Fruit fly (Drosophila melanogaster) whole organism, wandering third instar larva: ENCODE measurements around the gene Dlip2.

ENCODE experiments used
- Abd-B ChIP-seq: fragments of >200 bp; optimal IDR thresholded peaks from 2 replicates; lab custom pipeline; 2017; ENCODE audit warnings: missing biosample characterization, missing genetic modification characterization
- CG32264 ChIP-seq: fragments of 200-800 bp; sonication (Bioruptor generic); optimal IDR thresholded peaks from 2 replicates; lab custom pipeline; 2016; ENCODE audit warnings: missing biosample characterization, missing genetic modification characterization
- CG9705 ChIP-seq: fragments of 200-800 bp; sonication (Bioruptor generic); optimal IDR thresholded peaks from 2 replicates; lab custom pipeline; 2018; ENCODE audit warnings: missing biosample characterization, mild to moderate bottlenecking, missing genetic modification characterization
- CrebA ChIP-seq: fragments of 200-800 bp; sonication (Bioruptor generic); optimal IDR thresholded peaks from 2 replicates; lab custom pipeline; 2016; ENCODE audit warnings: missing biosample characterization, mild to moderate bottlenecking, missing genetic modification characterization, borderline replicate concordance
- Dfd ChIP-seq: fragments of >200 bp; optimal IDR thresholded peaks from 2 replicates; lab custom pipeline; 2017; ENCODE audit warnings: missing biosample characterization, missing genetic modification characterization
- Dif ChIP-seq: fragments of 200-275, 200-300 bp; sonication (Bioruptor generic); optimal IDR thresholded peaks from 2 replicates; lab custom pipeline; 2018; ENCODE audit warnings: missing biosample characterization, missing genetic modification characterization; ENCODE audit not compliant: partially characterized antibody
- GATAd ChIP-seq: sonication (Bioruptor generic); optimal IDR thresholded peaks from 2 replicates; lab custom pipeline; 2016; ENCODE audit warnings: missing biosample characterization, missing genetic modification characterization
- HLH106 ChIP-seq: fragments of 200-800 bp; optimal IDR thresholded peaks from 3 replicates; lab custom pipeline; 2019; ENCODE audit warnings: missing biosample characterization, mild to moderate bottlenecking, missing genetic modification characterization, moderate library complexity
- Hnf4 ChIP-seq: fragments of 200-800 bp; sonication (Bioruptor generic); optimal IDR thresholded peaks from 2 replicates; lab custom pipeline; 2016; ENCODE audit warnings: missing biosample characterization, mild to moderate bottlenecking, missing genetic modification characterization
- Hr78 ChIP-seq: fragments of >200 bp; optimal IDR thresholded peaks from 2 replicates; lab custom pipeline; 2017; ENCODE audit warnings: missing biosample characterization, missing genetic modification characterization
- Hr83 ChIP-seq: fragments of 200-300 bp; sonication (Bioruptor generic); optimal IDR thresholded peaks from 2 replicates; lab custom pipeline; 2016; ENCODE audit warnings: missing biosample characterization, mild to moderate bottlenecking, missing genetic modification characterization, moderate library complexity; ENCODE audit not compliant: poor library complexity, severe bottlenecking
- Jra ChIP-seq: sonication (Bioruptor generic); optimal IDR thresholded peaks from 2 replicates; lab custom pipeline; 2016; ENCODE audit warnings: missing biosample characterization, missing genetic modification characterization
- Mio ChIP-seq: sonication (Bioruptor generic); optimal IDR thresholded peaks from 2 replicates; lab custom pipeline; 2016; ENCODE audit warnings: missing biosample characterization, missing genetic modification characterization
- Myc ChIP-seq: fragments of >200 bp; optimal IDR thresholded peaks from 2 replicates; lab custom pipeline; 2017
- N ChIP-seq: fragments of >200 bp; optimal IDR thresholded peaks from 2 replicates; lab custom pipeline; 2018; ENCODE audit warnings: missing biosample characterization, missing external identifiers, missing genetic modification characterization
- OdsH ChIP-seq: fragments of 200-800 bp; sonication (Bioruptor generic); optimal IDR thresholded peaks from 2 replicates; lab custom pipeline; 2016; ENCODE audit warnings: missing biosample characterization, mild to moderate bottlenecking, missing genetic modification characterization
- Rel ChIP-seq, 2 experiments: fragments of 200-800 bp; sonication (Bioruptor generic) in 1 of 2; optimal IDR thresholded peaks; 2 replicates in 1 of 2; 3 replicates in 1 of 2; lab custom pipeline; 2016 to 2019; ENCODE audit warnings: mild to moderate bottlenecking in 2 of 2, missing biosample characterization in 2 of 2, missing genetic modification characterization in 2 of 2, moderate library complexity in 1 of 2
- Sp1 ChIP-seq: fragments of 200-800 bp; sonication (Bioruptor generic); optimal IDR thresholded peaks from 3 replicates; lab custom pipeline; 2019; ENCODE audit warnings: missing biosample characterization, mild to moderate bottlenecking, missing genetic modification characterization, moderate library complexity
- Vsx2 ChIP-seq: fragments of 200-300, 225-300 bp; sonication (Bioruptor generic); optimal IDR thresholded peaks from 2 replicates; lab custom pipeline; 2018; ENCODE audit warnings: missing biosample characterization, missing genetic modification characterization; ENCODE audit not compliant: partially characterized antibody
- br ChIP-seq: fragments of 200-800 bp; sonication (Bioruptor generic); optimal IDR thresholded peaks from 2 replicates; lab custom pipeline; 2016; ENCODE audit warnings: missing biosample characterization, missing genetic modification characterization
- brk ChIP-seq: fragments of 200-800 bp; sonication (Bioruptor generic); optimal IDR thresholded peaks from 2 replicates; lab custom pipeline; 2016; ENCODE audit warnings: missing biosample characterization, mild to moderate bottlenecking, missing genetic modification characterization
- dmrt93B ChIP-seq: fragments of 200-800 bp; sonication (Bioruptor generic); optimal IDR thresholded peaks from 2 replicates; lab custom pipeline; 2018; ENCODE audit warnings: missing biosample characterization, mild to moderate bottlenecking, missing genetic modification characterization
- dsf ChIP-seq: sonication (Bioruptor generic); optimal IDR thresholded peaks from 2 replicates; lab custom pipeline; 2016; ENCODE audit warnings: missing biosample characterization, missing genetic modification characterization, borderline replicate concordance
- ey ChIP-seq: fragments of 200-800 bp; sonication (Bioruptor generic); optimal IDR thresholded peaks from 2 replicates; lab custom pipeline; 2016; ENCODE audit warnings: missing biosample characterization, missing genetic modification characterization
- foxo ChIP-seq, 2 experiments: fragments of 200-800 bp; sonication (Bioruptor generic); optimal IDR thresholded peaks; 2 replicates in 1 of 2; 3 replicates in 1 of 2; lab custom pipeline; 2016 to 2017; ENCODE audit warnings: missing biosample characterization in 2 of 2, missing genetic modification characterization in 2 of 2
- fru ChIP-seq: fragments of 200-800 bp; sonication (Bioruptor generic); optimal IDR thresholded peaks from 3 replicates; lab custom pipeline; 2016; ENCODE audit warnings: missing biosample characterization, mild to moderate bottlenecking, missing genetic modification characterization
- h ChIP-seq: fragments of 200-800 bp; sonication (Bioruptor generic); optimal IDR thresholded peaks from 3 replicates; lab custom pipeline; 2016; ENCODE audit warnings: missing biosample characterization, mild to moderate bottlenecking, missing genetic modification characterization
- jim ChIP-seq: fragments of 175-275, 200-325 bp; sonication (Bioruptor generic); optimal IDR thresholded peaks from 2 replicates; lab custom pipeline; 2016; ENCODE audit warnings: missing biosample characterization, mild to moderate bottlenecking, missing genetic modification characterization
- lola ChIP-seq: fragments of >200 bp; optimal IDR thresholded peaks from 2 replicates; lab custom pipeline; 2017; ENCODE audit warnings: missing biosample characterization, missing genetic modification characterization
- pan ChIP-seq: fragments of >200 bp; optimal IDR thresholded peaks from 2 replicates; lab custom pipeline; 2017
- psq ChIP-seq: fragments of 200-800 bp; sonication (Bioruptor generic); optimal IDR thresholded peaks from 3 replicates; lab custom pipeline; 2017; ENCODE audit warnings: missing biosample characterization, mild to moderate bottlenecking, missing genetic modification characterization, moderate library complexity
- rgr ChIP-seq: fragments of 200-800 bp; sonication (Bioruptor generic); optimal IDR thresholded peaks from 3 replicates; lab custom pipeline; 2016; ENCODE audit warnings: missing biosample characterization, mild to moderate bottlenecking, missing genetic modification characterization
- sage ChIP-seq: fragments of 200-800 bp; sonication (Bioruptor generic); optimal IDR thresholded peaks from 2 replicates; lab custom pipeline; 2016; ENCODE audit warnings: missing biosample characterization, mild to moderate bottlenecking, missing genetic modification characterization
- sv ChIP-seq: fragments of 200-800 bp; sonication (Bioruptor generic); optimal IDR thresholded peaks from 3 replicates; lab custom pipeline; 2016; ENCODE audit warnings: missing biosample characterization, missing genetic modification characterization
- tai ChIP-seq: sonication (Bioruptor generic); optimal IDR thresholded peaks from 2 replicates; lab custom pipeline; 2016; ENCODE audit warnings: missing biosample characterization, missing genetic modification characterization
- usp ChIP-seq: fragments of >200 bp; optimal IDR thresholded peaks from 2 replicates; lab custom pipeline; 2017; ENCODE audit warnings: missing biosample characterization, missing genetic modification characterization
- woc ChIP-seq: sonication (Bioruptor generic); optimal IDR thresholded peaks from 2 replicates; lab custom pipeline; 2016; ENCODE audit warnings: missing biosample characterization, mild to moderate bottlenecking, missing genetic modification characterization

Dlip2 gene

DNA sequence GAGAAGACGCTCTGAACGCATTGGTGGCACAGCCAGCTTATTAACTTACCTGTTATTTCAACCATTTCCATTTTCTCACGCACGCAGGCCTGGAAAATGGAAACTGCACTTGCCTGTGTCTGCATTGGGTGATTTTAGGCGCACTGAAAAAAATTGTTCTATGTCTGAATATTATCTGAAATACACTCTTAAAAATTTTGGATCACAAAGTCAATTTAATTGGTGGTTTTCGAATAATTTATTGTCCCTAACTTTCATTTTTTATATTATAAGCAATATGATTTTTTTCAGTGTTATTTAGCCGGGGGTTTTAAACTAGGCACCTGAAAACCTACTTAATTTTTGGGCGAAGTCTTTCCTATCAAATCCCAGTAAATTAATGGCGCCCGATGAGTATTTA lies 17.6 kb upstream of the Dlip2 start:
- TF ChIP-seq sv (GFP tag; lab: Kevin White, UChicago) (peak; percentile 49), CrebA (GFP tag; lab: Kevin White, UChicago) (no peak), OdsH (GFP tag; lab: Kevin White, UChicago) (no peak), br (no peak), h (peak; percentile 9), tai (GFP tag; lab: Kevin White, UChicago) (no peak), Hnf4 (GFP tag; lab: Kevin White, UChicago) (peak; percentile 25), Hr83 (GFP tag; lab: Kevin White, UChicago) (no peak), HLH106 (tag; lab: Kevin White, UChicago) (no peak), Dif (GFP tag; lab: Kevin White, UChicago) (no peak), fru (GFP tag; lab: Kevin White, UChicago) (peak; percentile 27), dsf (GFP tag; lab: Kevin White, UChicago) (no peak), rgr (GFP tag; lab: Kevin White, UChicago) (no peak), ey (GFP tag; lab: Kevin White, UChicago) (peak; percentile 8), Mio (no peak), Myc (no peak), foxo (GFP tag; optimal IDR thresholded peaks at IDR 0.05; lab: Kevin White, UChicago) (peak in 1 of 2 experiments; percentile 20)
- TF ChIP-seq, all 38 proteins: peak for 6

DNA sequence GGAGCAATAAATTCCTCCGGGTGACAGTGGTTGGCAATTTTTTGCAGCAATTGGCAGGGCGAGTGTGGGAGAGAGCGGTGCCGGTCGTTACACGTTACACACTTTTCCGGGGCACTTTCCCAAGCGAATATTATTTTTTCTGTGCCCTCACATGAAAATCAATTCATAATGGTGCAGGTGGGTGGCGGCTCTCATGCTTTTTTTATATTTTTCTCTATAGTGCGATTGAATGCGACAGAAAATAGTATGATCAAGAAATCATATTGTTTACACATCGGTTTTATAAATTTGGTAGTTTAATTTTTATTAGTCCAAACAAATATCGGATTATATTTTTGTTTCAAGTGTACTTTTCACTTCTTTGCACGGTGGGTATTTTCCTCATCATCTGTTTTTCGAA lies 16.2 kb upstream of the Dlip2 start:
- TF ChIP-seq Hnf4 (GFP tag; lab: Kevin White, UChicago), result no peak
- no peak for TF ChIP-seq tai (GFP tag; lab: Kevin White, UChicago)
- TF ChIP-seq dsf (GFP tag; lab: Kevin White, UChicago), result no peak
- TF ChIP-seq dmrt93B (GFP tag; lab: Kevin White, UChicago), result no peak
- TF ChIP-seq jim, result no peak
- no peak for TF ChIP-seq CrebA (GFP tag; lab: Kevin White, UChicago)
- no peak for TF ChIP-seq Dif (GFP tag; lab: Kevin White, UChicago)
- TF ChIP-seq Jra, result no peak
- TF ChIP-seq Myc, result no peak
- no peak for TF ChIP-seq woc
- TF ChIP-seq Sp1 (GFP tag; lab: Kevin White, UChicago), result no peak
- no peak for TF ChIP-seq Hr78

dm6 chr3R:4659934-4660353 lies 14.5 kb upstream of the Dlip2 start:
- TF ChIP-seq woc (no peak), tai (GFP tag; lab: Kevin White, UChicago) (no peak), HLH106 (tag; lab: Kevin White, UChicago) (no peak), dmrt93B (GFP tag; lab: Kevin White, UChicago) (no peak), Myc (no peak), Rel (GFP tag; optimal IDR thresholded peaks at IDR 0.05; lab: Kevin White, UChicago) (no peak), Rel (tag; optimal IDR thresholded peaks at IDR 0.05; lab: Kevin White, UChicago) (no peak), pan (lab: Kevin White, UChicago) (no peak), Vsx2 (GFP tag; lab: Kevin White, UChicago) (no peak), CG32264 (GFP tag; lab: Kevin White, UChicago) (no peak), Mio (no peak), Jra (no peak), psq (GFP tag; lab: Kevin White, UChicago) (no peak), h (no peak), Dfd (GFP tag; lab: Kevin White, UChicago) (no peak), CG9705 (GFP tag; lab: Kevin White, UChicago) (no peak)
- TF ChIP-seq, all 38 proteins: peak for 0

- TF ChIP-seq fru (GFP tag; lab: Kevin White, UChicago), result no peak
- no peak for TF ChIP-seq woc
- TF ChIP-seq Abd-B (GFP tag; lab: Kevin White, UChicago), result no peak
- TF ChIP-seq Vsx2 (GFP tag; lab: Kevin White, UChicago), result peak; percentile 75
- peak; percentile 31 for TF ChIP-seq N (GFP tag; lab: Kevin White, UChicago)
- TF ChIP-seq CG9705 (GFP tag; lab: Kevin White, UChicago), result no peak
- TF ChIP-seq pan (lab: Kevin White, UChicago), result no peak
- TF ChIP-seq Rel (GFP tag; optimal IDR thresholded peaks at IDR 0.05; lab: Kevin White, UChicago), result no peak
- peak; percentile 89 for TF ChIP-seq Rel (tag; optimal IDR thresholded peaks at IDR 0.05; lab: Kevin White, UChicago)
- peak; percentile 56 for TF ChIP-seq h
- no peak for TF ChIP-seq lola (GFP tag; lab: Kevin White, UChicago)
- TF ChIP-seq brk, result peak; percentile 31
- TF ChIP-seq tai (GFP tag; lab: Kevin White, UChicago), result no peak
- TF ChIP-seq Hr78, result no peak
- peak; percentile 8 for TF ChIP-seq HLH106 (tag; lab: Kevin White, UChicago)
- TF ChIP-seq Dfd (GFP tag; lab: Kevin White, UChicago), result no peak
- no peak for TF ChIP-seq dsf (GFP tag; lab: Kevin White, UChicago)
- TF ChIP-seq dmrt93B (GFP tag; lab: Kevin White, UChicago), result no peak
- peak; percentile 52 for TF ChIP-seq OdsH (GFP tag; lab: Kevin White, UChicago)
- no peak for TF ChIP-seq CrebA (GFP tag; lab: Kevin White, UChicago)
- peak; percentile 4 for TF ChIP-seq sage
- no peak for TF ChIP-seq GATAd
- peak; percentile 38 for TF ChIP-seq ey (GFP tag; lab: Kevin White, UChicago)
- TF ChIP-seq usp, result no peak
- peak; percentile 47 for TF ChIP-seq psq (GFP tag; lab: Kevin White, UChicago)
- TF ChIP-seq Hnf4 (GFP tag; lab: Kevin White, UChicago), result peak; percentile 37
- peak; percentile 53 for TF ChIP-seq Sp1 (GFP tag; lab: Kevin White, UChicago)
- TF ChIP-seq rgr (GFP tag; lab: Kevin White, UChicago), result peak; percentile 71
- peak; percentile 26 for TF ChIP-seq Mio
Measured at dm6 chr3R:4658991-4659933, 13.8 kb upstream of the Dlip2 start, which contains the start of gene smash. Gene smash, plus strand, starts transcription at chr3R:4659579.
